Worm (Caenorhabditis elegans) whole organism, young adult: ENCODE measurements around the gene znf-593.

Source experiments
- D2030.7 ChIP-seq: fragments of 200-800 bp; sonication (Bioruptor generic); IDR thresholded peaks from 2 replicates; pipeline ENCODE4 v1.3.6; 2022; ENCODE audit warnings: missing genetic modification reagents, missing genetic modification characterization, missing compliant biosample characterization
- F10E7.11 ChIP-seq: sonication (generic microtip); optimal IDR thresholded peaks from 2 replicates; lab custom pipeline; 2017; ENCODE audit warnings: mild to moderate bottlenecking, missing genetic modification characterization, moderate library complexity, missing compliant biosample characterization
- F37B4.10 ChIP-seq: fragments of 200-800 bp; sonication (Bioruptor generic); IDR thresholded peaks from 2 replicates; pipeline ENCODE4 v1.3.6; 2022; ENCODE audit warnings: missing genetic modification characterization, missing compliant biosample characterization
- T07F8.4 ChIP-seq: sonication (generic microtip); optimal IDR thresholded peaks from 2 replicates; lab custom pipeline; 2016; ENCODE audit warnings: mild to moderate bottlenecking, missing genetic modification characterization, moderate library complexity, missing compliant biosample characterization
- T26A5.8 ChIP-seq: sonication (generic microtip); optimal IDR thresholded peaks from 2 replicates; lab custom pipeline; 2016; ENCODE audit warnings: missing genetic modification characterization, missing compliant biosample characterization
- Y67H2A.10 ChIP-seq: fragments of 200-800 bp; sonication (Bioruptor generic); conservative IDR thresholded peaks from 2 replicates; pipeline ENCODE4 v1.3.6; 2022; ENCODE audit warnings: missing genetic modification reagents, missing genetic modification characterization, missing compliant biosample characterization
- Y79H2A.3 ChIP-seq: fragments of 200-800 bp; sonication (Bioruptor generic); conservative IDR thresholded peaks from 2 replicates; pipeline ENCODE4 v1.3.6; 2022; ENCODE audit warnings: missing genetic modification reagents, missing genetic modification characterization, missing compliant biosample characterization
- Y95B8A.8 ChIP-seq: fragments of 200-800 bp; sonication (Bioruptor generic); IDR thresholded peaks from 2 replicates; pipeline ENCODE4 v1.3.6; 2022; ENCODE audit warnings: missing genetic modification reagents, missing genetic modification characterization, missing compliant biosample characterization
- akir-1 ChIP-seq: fragments of 200-800 bp; sonication (Bioruptor generic); optimal IDR thresholded peaks from 2 replicates; lab custom pipeline; 2018; ENCODE audit warnings: mild to moderate bottlenecking, missing genetic modification characterization, moderate library complexity, missing compliant biosample characterization
- ama-1 ChIP-seq, 3 experiments: fragments of 150-350 bp in 1 of 3; sonication (generic microtip) in 2 of 3; optimal IDR thresholded peaks; 2 replicates each; lab custom pipeline; 2014 to 2018; ENCODE audit warnings: missing biosample characterization in 2 of 3, missing genetic modification characterization in 2 of 3, missing genetic modification reagents in 2 of 3
- aptf-2 ChIP-seq: fragments of 200-800 bp; sonication (Bioruptor generic); conservative IDR thresholded peaks from 2 replicates; pipeline ENCODE4 v1.3.6; 2022; ENCODE audit warnings: missing genetic modification reagents, missing genetic modification characterization, missing compliant biosample characterization
- atf-7 ChIP-seq: sonication (generic microtip); optimal IDR thresholded peaks from 2 replicates; lab custom pipeline; 2017; ENCODE audit warnings: mild to moderate bottlenecking, missing genetic modification characterization, missing compliant biosample characterization
- attf-5 ChIP-seq: fragments of 200-800 bp; sonication (Bioruptor generic); optimal IDR thresholded peaks from 2 replicates; lab custom pipeline; 2018; ENCODE audit warnings: mild to moderate bottlenecking, missing genetic modification characterization, missing compliant biosample characterization
- bed-1 ChIP-seq: fragments of 200-800 bp; sonication (Bioruptor generic); IDR thresholded peaks from 2 replicates; pipeline ENCODE4 v1.3.6; 2022; ENCODE audit warnings: missing genetic modification reagents, missing genetic modification characterization, missing compliant biosample characterization
- bed-2 ChIP-seq: fragments of 200-800 bp; sonication (Bioruptor generic); IDR thresholded peaks from 2 replicates; pipeline ENCODE4 v1.3.6; 2022; ENCODE audit warnings: missing genetic modification reagents, missing genetic modification characterization, missing compliant biosample characterization
- ccch-3 ChIP-seq: fragments of 200-800 bp; sonication (Bioruptor generic); optimal IDR thresholded peaks from 2 replicates; lab custom pipeline; 2018; ENCODE audit warnings: mild to moderate bottlenecking, missing genetic modification characterization, missing compliant biosample characterization
- ceh-100 ChIP-seq: fragments of 200-800 bp; sonication (Bioruptor generic); IDR thresholded peaks from 2 replicates; pipeline ENCODE4 v1.3.6; 2022; ENCODE audit warnings: missing genetic modification reagents, missing genetic modification characterization, missing compliant biosample characterization
- ceh-27 ChIP-seq: fragments of 200-800 bp; sonication (Bioruptor generic); optimal IDR thresholded peaks from 2 replicates; lab custom pipeline; 2018; ENCODE audit warnings: mild to moderate bottlenecking, missing genetic modification characterization, moderate library complexity, missing compliant biosample characterization
- ceh-40 ChIP-seq: fragments of 200-800 bp; sonication (Bioruptor generic); IDR thresholded peaks from 2 replicates; pipeline ENCODE4 v1.3.6; 2022; ENCODE audit warnings: missing genetic modification characterization, missing compliant biosample characterization
- ceh-79 ChIP-seq: sonication (generic microtip); optimal IDR thresholded peaks from 2 replicates; lab custom pipeline; 2017; ENCODE audit warnings: mild to moderate bottlenecking, missing genetic modification characterization, missing compliant biosample characterization
- dpff-1 ChIP-seq: sonication (generic microtip); optimal IDR thresholded peaks from 2 replicates; lab custom pipeline; 2017; ENCODE audit warnings: mild to moderate bottlenecking, missing genetic modification characterization, missing compliant biosample characterization
- ekl-4 ChIP-seq: fragments of 200-800 bp; sonication (Bioruptor generic); IDR thresholded peaks from 2 replicates; pipeline ENCODE4 v1.3.6; 2022; ENCODE audit warnings: missing genetic modification reagents, missing genetic modification characterization, missing compliant biosample characterization
- gei-17 ChIP-seq: fragments of 200-800 bp; sonication (Bioruptor generic); optimal IDR thresholded peaks from 2 replicates; lab custom pipeline; 2018; ENCODE audit warnings: mild to moderate bottlenecking, missing genetic modification characterization, missing compliant biosample characterization
- let-526 ChIP-seq: fragments of 200-800 bp; sonication (Bioruptor generic); IDR thresholded peaks from 2 replicates; pipeline ENCODE4 v1.3.6; 2022; ENCODE audit warnings: missing genetic modification reagents, missing genetic modification characterization, missing compliant biosample characterization
- lin-54 ChIP-seq: fragments of 200-800 bp; sonication (Bioruptor generic); optimal IDR thresholded peaks from 2 replicates; lab custom pipeline; 2018; ENCODE audit warnings: mild to moderate bottlenecking, missing genetic modification characterization, missing compliant biosample characterization
- lir-1 ChIP-seq: fragments of 200-800 bp; sonication (Bioruptor generic); conservative IDR thresholded peaks from 2 replicates; pipeline ENCODE4 v1.3.6; 2022; ENCODE audit warnings: missing genetic modification reagents, missing genetic modification characterization, missing compliant biosample characterization
- lsl-1 ChIP-seq: fragments of 200-800 bp; sonication (Bioruptor generic); optimal IDR thresholded peaks from 2 replicates; lab custom pipeline; 2018; ENCODE audit warnings: mild to moderate bottlenecking, missing genetic modification characterization, moderate library complexity, missing compliant biosample characterization
- madf-10 ChIP-seq: sonication (generic microtip); optimal IDR thresholded peaks from 2 replicates; lab custom pipeline; 2016; ENCODE audit warnings: mild to moderate bottlenecking, missing genetic modification characterization, missing compliant biosample characterization
- mxl-1 ChIP-seq: sonication (generic microtip); optimal IDR thresholded peaks from 2 replicates; lab custom pipeline; 2016; ENCODE audit warnings: missing genetic modification characterization, missing compliant biosample characterization
- nhr-120 ChIP-seq: fragments of 200-800 bp; sonication (Bioruptor generic); IDR thresholded peaks from 2 replicates; pipeline ENCODE4 v1.3.6; 2022; ENCODE audit warnings: missing genetic modification characterization, missing compliant biosample characterization
- nhr-179 ChIP-seq: sonication (generic microtip); optimal IDR thresholded peaks from 2 replicates; lab custom pipeline; 2016; ENCODE audit warnings: mild to moderate bottlenecking, missing genetic modification characterization, missing compliant biosample characterization
- pbrm-1 ChIP-seq: fragments of 200-800 bp; sonication (Bioruptor generic); IDR thresholded peaks from 2 replicates; pipeline ENCODE4 v1.3.6; 2022; ENCODE audit warnings: missing genetic modification reagents, missing genetic modification characterization, missing compliant biosample characterization
- rec-8 ChIP-seq, 2 experiments: sonication (generic microtip); optimal IDR thresholded peaks; 2 replicates each; lab custom pipeline; 2016; ENCODE audit warnings: mild to moderate bottlenecking in 2 of 2, missing genetic modification characterization in 2 of 2, missing genetic modification reagents in 2 of 2, missing genotype in 2 of 2, missing biosample characterization in 1 of 2, missing compliant biosample characterization in 1 of 2, moderate library complexity in 1 of 2
- repo-1 ChIP-seq: sonication (generic microtip); optimal IDR thresholded peaks from 2 replicates; lab custom pipeline; 2017; ENCODE audit warnings: mild to moderate bottlenecking, missing genetic modification characterization, missing compliant biosample characterization
- sea-2 ChIP-seq: fragments of 200-800 bp; sonication (Bioruptor generic); IDR thresholded peaks from 2 replicates; pipeline ENCODE4 v1.3.6; 2022; ENCODE audit warnings: missing genetic modification characterization, missing compliant biosample characterization
- snpc-1.1 ChIP-seq: sonication (generic microtip); optimal IDR thresholded peaks from 2 replicates; lab custom pipeline; 2017; ENCODE audit warnings: missing genetic modification characterization, mild to moderate bottlenecking, missing compliant biosample characterization, antibody characterized with exemption, moderate library complexity, missing genotype, missing genetic modification reagents; ENCODE audit not compliant: insufficient read depth
- snpc-1.3 ChIP-seq: sonication (generic microtip); optimal IDR thresholded peaks from 2 replicates; lab custom pipeline; 2017; ENCODE audit warnings: missing genetic modification characterization, mild to moderate bottlenecking, missing compliant biosample characterization, antibody characterized with exemption, moderate library complexity, missing genotype, missing genetic modification reagents; ENCODE audit not compliant: insufficient read depth
- snpc-4 ChIP-seq, 5 experiments: fragments of 150-350 bp in 1 of 5; sonication (generic microtip) in 4 of 5; optimal IDR thresholded peaks; 2 replicates each; lab custom pipeline; 2014 to 2018; ENCODE audit warnings: missing genetic modification characterization in 5 of 5, missing biosample characterization in 3 of 5, antibody characterized with exemption in 2 of 5, mild to moderate bottlenecking in 2 of 5, missing compliant biosample characterization in 2 of 5, missing genotype in 2 of 5, moderate library complexity in 2 of 5, missing genetic modification reagents in 1 of 5
- somi-1 ChIP-seq: fragments of 200-800 bp; sonication (Bioruptor generic); optimal IDR thresholded peaks from 2 replicates; lab custom pipeline; 2018; ENCODE audit warnings: mild to moderate bottlenecking, missing genetic modification characterization, missing compliant biosample characterization
- unc-130 ChIP-seq: sonication (generic microtip); optimal IDR thresholded peaks from 2 replicates; lab custom pipeline; 2016; ENCODE audit warnings: missing genetic modification reagents, missing genetic modification characterization, missing compliant biosample characterization
- ztf-22 ChIP-seq: fragments of 200-800 bp; sonication (Bioruptor generic); optimal IDR thresholded peaks from 2 replicates; lab custom pipeline; 2018; ENCODE audit warnings: mild to moderate bottlenecking, missing genetic modification characterization, moderate library complexity, missing compliant biosample characterization
- ztf-6 ChIP-seq: fragments of 200-800 bp; sonication (Bioruptor generic); IDR thresholded peaks from 2 replicates; pipeline ENCODE4 v1.3.6; 2022; ENCODE audit warnings: missing genetic modification reagents, missing genetic modification characterization, missing compliant biosample characterization

Gene znf-593

DNA sequence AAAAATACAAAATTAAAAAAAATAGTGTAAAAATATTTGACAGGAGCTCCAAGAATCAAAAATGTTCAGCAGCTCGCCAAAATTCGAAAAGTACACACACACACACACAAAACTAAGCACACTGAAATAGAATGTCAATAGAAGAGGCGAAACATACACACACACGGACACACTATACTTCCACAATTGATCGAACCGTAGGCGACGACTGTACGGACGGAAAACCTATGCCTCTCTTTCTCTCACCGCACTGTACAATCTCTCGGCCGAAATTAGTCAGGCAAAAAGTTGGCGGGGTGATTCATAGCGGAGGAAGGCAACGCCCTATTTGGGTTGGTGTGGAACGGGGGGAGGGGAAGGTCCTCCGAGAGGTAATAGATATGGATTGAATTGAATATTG, 29.0 kb upstream of the znf-593 start (continued):
- TF ChIP-seq ztf-22 (GFP tag; lab: Kevin White, UChicago) (no peak), unc-130 (GFP tag; lab: Kevin White, UChicago) (no peak), nhr-179 (tag; lab: Kevin White, UChicago) (no peak), F10E7.11 (tag; lab: Kevin White, UChicago) (no peak), snpc-1.1 (tag; lab: Kevin White, UChicago) (no peak)

DNA sequence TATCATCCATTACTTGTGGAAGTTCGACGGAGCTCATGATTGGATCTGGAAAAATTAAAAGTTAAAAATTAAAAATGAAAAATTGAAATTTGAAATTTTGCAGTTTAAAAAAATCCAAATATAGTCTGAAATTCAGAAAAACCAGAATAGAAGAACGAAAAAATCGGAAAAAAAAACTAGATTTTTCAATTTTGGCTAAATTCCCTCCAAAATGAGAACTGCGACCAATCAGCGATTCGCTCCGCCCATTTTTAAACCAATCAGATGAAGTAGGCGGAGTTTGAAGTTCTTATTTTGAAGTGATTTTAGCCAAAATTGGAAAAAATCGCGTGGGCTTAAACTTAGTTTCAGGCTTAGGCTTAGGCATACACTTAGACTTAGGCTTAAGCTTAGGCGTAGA, 28.5 kb upstream of the znf-593 start, which contains the start of gene Y56A3A.7:
Gene Y56A3A.7 (minus strand): TSS at position 47 of the 400 bp plus-strand sequence.
- TF ChIP-seq let-526 (GFP tag; lab: Robert Waterston, UW) (no peak), ccch-3 (no peak)
- TF ChIP-seq, all 124 proteins: peak for 0

DNA sequence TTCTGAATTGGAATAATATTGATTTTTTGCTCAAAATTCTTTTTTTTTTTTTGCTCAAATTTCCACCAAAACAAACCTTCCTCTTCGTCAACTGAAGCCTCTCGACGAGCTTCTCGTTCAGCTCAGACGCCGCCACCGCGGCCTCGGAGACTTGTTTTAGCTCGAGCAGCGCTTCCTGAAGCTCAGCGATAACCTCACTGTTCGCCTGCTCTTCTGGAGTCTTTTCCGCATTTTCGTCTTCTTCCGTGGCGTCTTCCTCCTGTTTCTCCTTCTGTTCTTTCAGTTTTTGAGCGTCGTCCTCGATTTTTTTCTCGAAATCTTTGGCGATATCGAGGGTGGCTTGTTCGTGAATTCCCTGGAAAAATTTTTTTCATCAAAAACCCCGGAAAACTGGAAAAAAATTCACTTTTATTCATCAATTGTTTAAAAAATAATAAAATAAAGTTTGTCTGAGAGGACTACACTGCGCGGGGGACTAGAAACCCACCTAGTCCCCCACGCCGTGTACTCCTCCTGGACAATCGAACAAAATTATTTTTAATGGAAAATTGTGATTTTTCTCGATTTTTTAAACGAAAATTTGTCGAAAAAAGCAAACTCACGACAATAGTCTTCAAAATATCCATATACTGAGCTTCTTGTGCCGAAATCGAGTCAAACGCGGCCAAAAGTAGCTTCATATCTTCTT, 27.7 kb upstream of the znf-593 start:
- TF ChIP-seq attf-5: no peak
- peak; percentile 43 for TF ChIP-seq atf-7 (tag; lab: Kevin White, UChicago)
- no peak for TF ChIP-seq snpc-1.3 (tag; lab: Kevin White, UChicago)
- peak; percentile 59 for TF ChIP-seq lin-54
- 0 out of 2 replicates have a peak, but pooled peaks have one; percentile 24 for TF ChIP-seq ceh-40 (GFP tag; lab: Robert Waterston, UW)
- no peak for TF ChIP-seq Y95B8A.8
- no peak for TF ChIP-seq Y67H2A.10 (GFP tag; lab: Robert Waterston, UW)
- TF ChIP-seq dpff-1 (tag; lab: Kevin White, UChicago): no peak
- TF ChIP-seq repo-1 (tag; lab: Kevin White, UChicago): no peak
- TF ChIP-seq lir-1 (GFP tag; lab: Robert Waterston, UW): peak; percentile 89
- TF ChIP-seq nhr-120: no peak
- no peak for TF ChIP-seq snpc-4 (GFP tag; optimal IDR thresholded peaks at IDR 0.05; lab: Kevin White, UChicago)
- TF ChIP-seq snpc-4 (tag; optimal IDR thresholded peaks at IDR 0.05; lab: Kevin White, UChicago): peak in 1 of 4 experiments; percentile 44
- TF ChIP-seq aptf-2 (GFP tag; lab: Robert Waterston, UW): 0 out of 2 replicates have a peak, but pooled peaks have one; percentile 30
- no peak for TF ChIP-seq Y79H2A.3
- TF ChIP-seq gei-17 (GFP tag; lab: Kevin White, UChicago): peak; percentile 6
- TF ChIP-seq F37B4.10: no peak
- TF ChIP-seq ceh-79 (tag; lab: Kevin White, UChicago): peak; percentile 7
- TF ChIP-seq sea-2 (GFP tag; lab: Robert Waterston, UW): no peak
- peak; percentile 51 for TF ChIP-seq madf-10 (tag; lab: Kevin White, UChicago)
- TF ChIP-seq snpc-1.1 (tag; lab: Kevin White, UChicago): no peak
- no peak for TF ChIP-seq somi-1
- peak; percentile 72 for TF ChIP-seq pbrm-1 (GFP tag; lab: Robert Waterston, UW)
- TF ChIP-seq ekl-4 (GFP tag; lab: Robert Waterston, UW): peak; percentile 41; the same call in 1 of the 2 replicates
- TF ChIP-seq rec-8 (tag; optimal IDR thresholded peaks at IDR 0.05; lab: Kevin White, UChicago): peak in 1 of 2 experiments; percentile 71
- peak; percentile 43 for TF ChIP-seq akir-1 (GFP tag; lab: Kevin White, UChicago)
- peak; percentile 49 for TF ChIP-seq lsl-1 (GFP tag; lab: Kevin White, UChicago)
- no peak for TF ChIP-seq bed-1 (GFP tag; lab: Robert Waterston, UW)
- TF ChIP-seq ztf-6 (GFP tag; lab: Robert Waterston, UW): 0 out of 2 replicates have a peak, but pooled peaks have one; percentile 46
- peak; percentile 35; the same call in 1 of the 2 replicates for TF ChIP-seq bed-2 (GFP tag; lab: Robert Waterston, UW)
- no peak for TF ChIP-seq ama-1 (optimal IDR thresholded peaks at IDR 0.05; lab: Kevin White, UChicago)
- no peak for TF ChIP-seq ama-1 (GFP tag; optimal IDR thresholded peaks at IDR 0.05; lab: Kevin White, UChicago)
- TF ChIP-seq ceh-27 (GFP tag; lab: Kevin White, UChicago): peak; percentile 77
- no peak for TF ChIP-seq T26A5.8
- TF ChIP-seq T07F8.4 (tag; lab: Kevin White, UChicago): no peak
- TF ChIP-seq mxl-1 (tag; lab: Kevin White, UChicago): no peak
- peak; percentile 62; the same call in 1 of the 2 replicates for TF ChIP-seq D2030.7 (GFP tag; lab: Robert Waterston, UW)
- TF ChIP-seq ceh-100: peak; percentile 57; the same call in 1 of the 2 replicates
